Worm (Caenorhabditis elegans) whole organism, L2 larva: ENCODE measurements around the gene sgca-1.

Experiments
- elt-1 ChIP-seq: fragments of 150-350 bp; optimal IDR thresholded peaks from 2 replicates; lab custom pipeline; 2014; ENCODE audit warnings: missing biosample characterization, missing genetic modification characterization
- zag-1 ChIP-seq: fragments of 150-350 bp; optimal IDR thresholded peaks from 2 replicates; lab custom pipeline; 2014; ENCODE audit warnings: missing biosample characterization, missing genetic modification characterization

- no peak for TF ChIP-seq zag-1 (tag; lab: Kevin White, UChicago)
- no peak for TF ChIP-seq elt-1 (tag; lab: Kevin White, UChicago)
Observed at ce11 chrX:6782857-6783256, 6.5 kb downstream of the sgca-1 start, which contains the start of gene idpp-6.
